Fruit fly (Drosophila melanogaster) whole organism: ENCODE measurements around the gene sens-2.

ENCODE experiments used
- CG8478 ChIP-seq: fragments of >200 bp; optimal IDR thresholded peaks from 2 replicates; lab custom pipeline; 2018; ENCODE audit warnings: inconsistent platforms
- Dll ChIP-seq: fragments of >200 bp; optimal IDR thresholded peaks from 2 replicates; lab custom pipeline; 2017
- EcR ChIP-seq, 2 experiments: fragments of >200 bp; optimal IDR thresholded peaks; 2 replicates each; lab custom pipeline; 2017; ENCODE audit warnings: missing biosample characterization in 2 of 2, missing genetic modification characterization in 2 of 2, missing genetic modification reagents in 2 of 2
- pan ChIP-seq: fragments of >200 bp; optimal IDR thresholded peaks from 2 replicates; lab custom pipeline; 2017
- psq ChIP-seq: fragments of >200 bp; optimal IDR thresholded peaks from 2 replicates; lab custom pipeline; 2017
- usp ChIP-seq: fragments of >200 bp; optimal IDR thresholded peaks from 2 replicates; lab custom pipeline; 2017; ENCODE audit warnings: missing biosample characterization, missing genetic modification characterization, mixed read lengths

DNA sequence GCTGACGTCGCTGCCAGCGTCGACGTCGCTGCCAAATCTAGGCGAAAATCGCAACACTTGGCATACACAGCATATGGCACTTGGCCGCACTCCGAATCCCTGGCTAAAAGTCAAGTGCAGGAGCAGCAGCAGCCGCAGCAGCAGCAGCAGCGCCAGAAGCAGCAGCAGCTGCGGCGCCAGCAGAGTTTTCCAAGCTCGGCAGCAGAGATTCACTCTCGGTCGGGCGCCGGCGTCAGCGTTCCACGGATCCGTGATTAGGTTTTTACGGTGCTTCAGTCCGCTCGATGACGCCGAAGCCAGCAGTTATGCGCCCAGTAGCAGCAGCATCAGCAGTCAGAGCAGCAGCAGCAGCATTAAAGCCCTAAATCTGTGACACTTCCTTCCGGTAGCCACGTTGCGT lies 310 bp downstream of the sens-2 start:
- no peak for TF ChIP-seq pan (lab: Kevin White, UChicago)
- TF ChIP-seq psq (lab: Kevin White, UChicago), result no peak
- TF ChIP-seq EcR (GFP tag; optimal IDR thresholded peaks at IDR 0.05; lab: Kevin White, UChicago), result no peak
- TF ChIP-seq CG8478 (lab: Kevin White, UChicago), result no peak
- TF ChIP-seq Dll (lab: Kevin White, UChicago), result no peak
- no peak for TF ChIP-seq usp (GFP tag; lab: Kevin White, UChicago)
